Fruit fly (Drosophila melanogaster): Measurements from ENCODE around the gene caz.

- TF ChIP-seq CTCF (optimal IDR thresholded peaks at IDR 0.05): no peak
- TF ChIP-seq CG8478 (optimal IDR thresholded peaks at IDR 0.05): no peak
These were observed 7.3 kb upstream of the caz start for dm6 chrX:16281305-16281704.

Measured in S2 (cell line).